Worm (Caenorhabditis elegans) whole organism, L4/young adult: ENCODE results near the gene C44B7.7.

Source experiments
- W03F9.2 ChIP-seq: fragments of 150-350 bp; optimal IDR thresholded peaks from 2 replicates; lab custom pipeline; 2014; ENCODE audit warnings: missing biosample characterization, missing genetic modification characterization
- dao-5 ChIP-seq: sonication (generic microtip); optimal IDR thresholded peaks from 2 replicates; lab custom pipeline; 2016; ENCODE audit warnings: missing genotype, missing genetic modification characterization, moderate library complexity, missing compliant biosample characterization
- him-1 ChIP-seq: sonication (generic microtip); optimal IDR thresholded peaks from 2 replicates; lab custom pipeline; 2016; ENCODE audit warnings: missing genotype, missing genetic modification reagents, missing genetic modification characterization, missing compliant biosample characterization

DNA sequence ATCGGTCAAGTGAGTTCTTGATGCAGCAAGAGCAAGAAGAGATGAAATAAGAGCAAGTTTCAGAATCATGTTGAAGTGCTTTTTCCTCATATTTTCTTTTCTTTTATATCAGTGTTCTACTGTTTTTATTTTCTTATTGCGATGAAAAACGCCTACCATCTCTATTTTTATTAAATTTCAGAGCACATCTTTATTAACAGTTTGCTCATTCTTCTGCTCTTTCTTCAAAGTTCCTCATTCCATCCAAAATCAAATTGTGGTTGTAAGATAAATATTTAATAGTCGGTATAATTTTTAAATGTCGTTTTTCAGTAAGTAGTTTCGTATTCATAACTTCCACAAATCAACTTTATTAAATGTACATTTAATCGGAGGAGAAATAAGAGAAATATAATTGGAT, 7.5 kb downstream of the C44B7.7 start, which contains the start of gene C44B7.5:
- no peak for TF ChIP-seq him-1 (tag; lab: Kevin White, UChicago)
- no peak for TF ChIP-seq dao-5
- TF ChIP-seq W03F9.2 (tag; lab: Kevin White, UChicago) = no peak
